Fruit fly (Drosophila melanogaster) whole organism, prepupa: Measurements from ENCODE around the gene Arfrp1.

ENCODE experiments used
- Blimp-1 ChIP-seq: fragments of 200-800 bp; sonication (Bioruptor generic); optimal IDR thresholded peaks from 3 replicates; lab custom pipeline; 2017; ENCODE audit warnings: missing biosample characterization, missing genetic modification characterization, mild to moderate bottlenecking, moderate library complexity, missing genetic modification reagents
- CG10631 ChIP-seq: fragments of 200-800 bp; sonication (Bioruptor generic); optimal IDR thresholded peaks from 2 replicates; lab custom pipeline; 2016; ENCODE audit warnings: missing biosample characterization, missing genetic modification characterization
- CG10669 ChIP-seq: fragments of 200-800 bp; sonication (Bioruptor generic); optimal IDR thresholded peaks from 3 replicates; lab custom pipeline; 2018; ENCODE audit warnings: missing biosample characterization, mild to moderate bottlenecking, missing genetic modification characterization, moderate library complexity
- CG11294 ChIP-seq: fragments of 200-800 bp; sonication (Bioruptor generic); IDR thresholded peaks from 2 replicates; pipeline ENCODE4 v1.3.6; 2022; ENCODE audit warnings: missing biosample characterization, missing genetic modification characterization
- CG11762 ChIP-seq: fragments of 200-800 bp; sonication (Bioruptor generic); optimal IDR thresholded peaks from 3 replicates; lab custom pipeline; 2016; ENCODE audit warnings: missing biosample characterization, missing genetic modification characterization; ENCODE audit not compliant: insufficient read depth
- CG15336 ChIP-seq: fragments of 200-800 bp; sonication (Bioruptor generic); IDR thresholded peaks from 2 replicates; pipeline ENCODE4 v1.3.6; 2022; ENCODE audit warnings: missing biosample characterization, missing genetic modification characterization
- CG1621 ChIP-seq: fragments of 200-800 bp; sonication (Bioruptor generic); optimal IDR thresholded peaks from 3 replicates; lab custom pipeline; 2018; ENCODE audit warnings: missing biosample characterization, mild to moderate bottlenecking, missing genetic modification characterization
- CG16779 ChIP-seq: fragments of 200-800 bp; sonication (Bioruptor generic); optimal IDR thresholded peaks from 3 replicates; lab custom pipeline; 2017; ENCODE audit warnings: missing biosample characterization, mild to moderate bottlenecking, missing genetic modification characterization
- CG3032 ChIP-seq: fragments of 200-800 bp; optimal IDR thresholded peaks from 2 replicates; lab custom pipeline; 2019; ENCODE audit warnings: missing biosample characterization, mild to moderate bottlenecking, missing genetic modification characterization, moderate library complexity
- CG31627 ChIP-seq: fragments of 200-800 bp; sonication (Bioruptor generic); optimal IDR thresholded peaks from 3 replicates; lab custom pipeline; 2016; ENCODE audit warnings: missing biosample characterization, missing genetic modification characterization
- CG32006 ChIP-seq: fragments of 200-800 bp; sonication (Bioruptor generic); optimal IDR thresholded peaks from 3 replicates; lab custom pipeline; 2017; ENCODE audit warnings: missing biosample characterization, mild to moderate bottlenecking, missing genetic modification characterization
- CG34406 ChIP-seq: fragments of 200-800 bp; sonication (Bioruptor generic); optimal IDR thresholded peaks from 3 replicates; lab custom pipeline; 2016; ENCODE audit warnings: missing biosample characterization, missing genetic modification characterization
- CG3919 ChIP-seq: fragments of 200-800 bp; sonication (Bioruptor generic); optimal IDR thresholded peaks from 3 replicates; lab custom pipeline; 2016; ENCODE audit warnings: missing biosample characterization, missing genetic modification characterization
- CG4318 ChIP-seq: fragments of 200-800 bp; sonication (Bioruptor generic); optimal IDR thresholded peaks from 3 replicates; lab custom pipeline; 2017; ENCODE audit warnings: missing biosample characterization, mild to moderate bottlenecking, missing genetic modification characterization
- CG6163 ChIP-seq: fragments of 200-800 bp; sonication (Bioruptor generic); IDR thresholded peaks from 3 replicates; pipeline ENCODE4 v1.3.6; 2022; ENCODE audit warnings: missing biosample characterization, missing genetic modification characterization
- CG6276 ChIP-seq: fragments of 200-800 bp; sonication (Bioruptor generic); optimal IDR thresholded peaks from 2 replicates; lab custom pipeline; 2017; ENCODE audit warnings: missing biosample characterization, mild to moderate bottlenecking, missing genetic modification characterization
- CG6792 ChIP-seq: fragments of 200-800 bp; sonication (Bioruptor generic); optimal IDR thresholded peaks from 3 replicates; lab custom pipeline; 2016; ENCODE audit warnings: missing biosample characterization, missing genetic modification characterization
- CG6854 ChIP-seq: fragments of 200-800 bp; sonication (Bioruptor generic); optimal IDR thresholded peaks from 2 replicates; lab custom pipeline; 2017; ENCODE audit warnings: missing biosample characterization, mild to moderate bottlenecking, missing genetic modification characterization
- CG7368 ChIP-seq: fragments of 200-800 bp; sonication (Bioruptor generic); optimal IDR thresholded peaks from 3 replicates; lab custom pipeline; 2016; ENCODE audit warnings: missing biosample characterization, missing genetic modification characterization
- CG8119 ChIP-seq: fragments of 200-800 bp; sonication (Bioruptor generic); IDR thresholded peaks from 3 replicates; pipeline ENCODE4 v1.3.6; 2022; ENCODE audit warnings: missing biosample characterization, missing genetic modification characterization
- CG8319 ChIP-seq: fragments of 200-800 bp; sonication (Bioruptor generic); optimal IDR thresholded peaks from 3 replicates; lab custom pipeline; 2016; ENCODE audit warnings: missing biosample characterization, missing genetic modification characterization
- CG8632 ChIP-seq: fragments of 200-800 bp; sonication (Bioruptor generic); optimal IDR thresholded peaks from 3 replicates; lab custom pipeline; 2016; ENCODE audit warnings: missing biosample characterization, missing genetic modification characterization
- Eip75B ChIP-seq: fragments of 200-800 bp; sonication (Bioruptor generic); optimal IDR thresholded peaks from 3 replicates; lab custom pipeline; 2016; ENCODE audit warnings: missing biosample characterization, missing genetic modification characterization
- Eip78C ChIP-seq: fragments of 200-800 bp; sonication (Bioruptor generic); peaks from one replicate; lab custom pipeline; 2016; ENCODE audit warnings: missing biosample characterization, missing genetic modification characterization
- Ets21C ChIP-seq: fragments of 200-800 bp; sonication (Bioruptor generic); optimal IDR thresholded peaks from 3 replicates; lab custom pipeline; 2016; ENCODE audit warnings: missing biosample characterization, missing genetic modification characterization
- Ets96B ChIP-seq: fragments of 200-800 bp; optimal IDR thresholded peaks from 2 replicates; lab custom pipeline; 2019; ENCODE audit warnings: missing biosample characterization, mild to moderate bottlenecking, missing genetic modification characterization, moderate library complexity
- Gug ChIP-seq: fragments of 200-800 bp; sonication (Bioruptor generic); IDR thresholded peaks from 2 replicates; pipeline ENCODE4 v1.3.6; 2022; ENCODE audit warnings: missing biosample characterization, missing genetic modification characterization
- Hr38 ChIP-seq: sonication (Bioruptor generic); optimal IDR thresholded peaks from 2 replicates; lab custom pipeline; 2016; ENCODE audit warnings: missing biosample characterization, missing genetic modification characterization
- Hr39 ChIP-seq: fragments of 200-800 bp; sonication (Bioruptor generic); optimal IDR thresholded peaks from 2 replicates; lab custom pipeline; 2016; ENCODE audit warnings: missing biosample characterization, missing genetic modification characterization
- Hr4 ChIP-seq: fragments of 200-800 bp; sonication (Bioruptor generic); optimal IDR thresholded peaks from 3 replicates; lab custom pipeline; 2016; ENCODE audit warnings: missing biosample characterization, missing genetic modification characterization
- Lpt ChIP-seq: fragments of 200-800 bp; sonication (Bioruptor generic); optimal IDR thresholded peaks from 3 replicates; lab custom pipeline; 2016; ENCODE audit warnings: missing biosample characterization, missing genetic modification characterization
- Met ChIP-seq: fragments of 200-800 bp; sonication (Bioruptor generic); optimal IDR thresholded peaks from 3 replicates; lab custom pipeline; 2016; ENCODE audit warnings: missing biosample characterization, missing genetic modification characterization
- Smox ChIP-seq: fragments of 200-800 bp; sonication (Bioruptor generic); optimal IDR thresholded peaks from 3 replicates; lab custom pipeline; 2016; ENCODE audit warnings: missing biosample characterization, missing genetic modification characterization
- Sox102F ChIP-seq: fragments of 200-800 bp; sonication (Bioruptor generic); optimal IDR thresholded peaks from 2 replicates; lab custom pipeline; 2016; ENCODE audit warnings: missing biosample characterization, mild to moderate bottlenecking, missing genetic modification characterization
- Sox14 ChIP-seq: fragments of 200-800 bp; sonication (Bioruptor generic); optimal IDR thresholded peaks from 3 replicates; lab custom pipeline; 2016; ENCODE audit warnings: missing biosample characterization, missing genetic modification characterization
- acj6 ChIP-seq: fragments of 200-800 bp; sonication (Bioruptor generic); optimal IDR thresholded peaks from 3 replicates; lab custom pipeline; 2016; ENCODE audit warnings: missing biosample characterization, missing genetic modification characterization
- cyc ChIP-seq: fragments of 200-800 bp; sonication (Bioruptor generic); optimal IDR thresholded peaks from 3 replicates; lab custom pipeline; 2016; ENCODE audit warnings: missing biosample characterization, missing genetic modification characterization
- dsx ChIP-seq: fragments of 200-800 bp; optimal IDR thresholded peaks from 3 replicates; lab custom pipeline; 2019; ENCODE audit warnings: missing biosample characterization, mild to moderate bottlenecking, missing genetic modification characterization, moderate library complexity; ENCODE audit not compliant: poor library complexity, severe bottlenecking
- eg ChIP-seq: fragments of 200-800 bp; sonication (Bioruptor generic); IDR thresholded peaks from 3 replicates; pipeline ENCODE4 v1.3.6; 2022; ENCODE audit warnings: missing biosample characterization, missing genetic modification characterization
- fd59A ChIP-seq: fragments of 200-800 bp; sonication (Bioruptor generic); optimal IDR thresholded peaks from 2 replicates; lab custom pipeline; 2017; ENCODE audit warnings: missing biosample characterization, mild to moderate bottlenecking, missing genetic modification characterization, missing genetic modification reagents
- fd85E ChIP-seq: fragments of 200-800 bp; sonication (Bioruptor generic); optimal IDR thresholded peaks from 3 replicates; lab custom pipeline; 2016; ENCODE audit warnings: missing biosample characterization, missing genetic modification characterization
- fkh ChIP-seq: fragments of 200-800 bp; sonication (Bioruptor generic); optimal IDR thresholded peaks from 3 replicates; lab custom pipeline; 2017; ENCODE audit warnings: missing biosample characterization, mild to moderate bottlenecking, missing genetic modification characterization, moderate library complexity
- lz ChIP-seq: fragments of 200-800 bp; sonication (Bioruptor generic); optimal IDR thresholded peaks from 3 replicates; lab custom pipeline; 2016; ENCODE audit warnings: missing biosample characterization, missing genetic modification characterization
- net ChIP-seq: fragments of 200-800 bp; sonication (Bioruptor generic); optimal IDR thresholded peaks from 3 replicates; lab custom pipeline; 2016; ENCODE audit warnings: missing biosample characterization, missing genetic modification characterization
- pdm3 ChIP-seq: fragments of 200-800 bp; sonication (Bioruptor generic); optimal IDR thresholded peaks from 3 replicates; lab custom pipeline; 2016; ENCODE audit warnings: missing biosample characterization, missing genetic modification characterization
- salr ChIP-seq, 2 experiments: fragments of 200-800 bp; sonication (Bioruptor generic); optimal IDR thresholded peaks; 3 replicates each; lab custom pipeline; 2016 to 2018; ENCODE audit warnings: missing biosample characterization in 2 of 2, missing genetic modification characterization in 2 of 2, mild to moderate bottlenecking in 1 of 2
- spab ChIP-seq: fragments of 200-800 bp; sonication (Bioruptor generic); optimal IDR thresholded peaks from 2 replicates; lab custom pipeline; 2017; ENCODE audit warnings: missing biosample characterization, mild to moderate bottlenecking, missing genetic modification characterization, missing genetic modification reagents
- ss ChIP-seq, 2 experiments: fragments of 200-800 bp; sonication (Bioruptor generic); optimal IDR thresholded peaks; 2 replicates in 1 of 2; 3 replicates in 1 of 2; lab custom pipeline; 2017 to 2018; ENCODE audit warnings: mild to moderate bottlenecking in 2 of 2, missing biosample characterization in 2 of 2, missing genetic modification characterization in 2 of 2, moderate library complexity in 1 of 2

The Arfrp1 gene

DNA sequence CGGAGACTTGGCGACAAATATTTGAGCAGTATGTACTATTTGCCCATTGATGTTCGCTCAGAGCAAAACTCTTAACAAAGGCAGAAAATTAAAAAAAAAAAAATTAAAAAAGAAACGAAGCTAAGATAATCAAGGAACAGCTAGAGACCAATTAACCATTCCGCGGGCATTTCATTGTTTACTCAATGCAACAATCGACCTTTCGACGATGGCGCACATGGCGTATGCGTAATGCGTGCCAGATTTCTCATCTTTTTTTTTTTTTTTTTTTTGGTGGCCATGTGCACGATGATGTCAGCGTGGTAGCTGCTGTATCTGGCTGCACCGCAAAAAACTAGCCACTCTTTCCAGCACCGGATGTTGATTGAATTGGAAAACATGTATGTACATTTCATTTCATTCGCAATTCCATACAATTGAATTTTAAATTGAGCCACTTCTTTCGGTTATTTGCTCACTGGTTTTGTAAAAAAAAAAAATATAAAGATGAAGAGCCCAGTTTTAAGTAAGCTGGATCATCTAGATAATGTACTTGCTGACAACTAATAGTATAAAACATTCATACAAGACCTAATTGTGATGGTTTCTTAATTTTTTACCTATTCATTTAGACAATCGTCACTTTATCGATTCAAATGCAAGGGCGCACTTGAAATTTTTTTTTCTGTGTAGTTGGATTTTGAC, 31.1 kb upstream of the Arfrp1 start (continued):
- peak; percentile 60 for TF ChIP-seq cyc (GFP tag; lab: Kevin White, UChicago)
- TF ChIP-seq fkh = no peak
- no peak for TF ChIP-seq dsx (GFP tag; lab: Kevin White, UChicago)
- peak; percentile 54 for TF ChIP-seq CG6792
- TF ChIP-seq spab = peak; percentile 32
- TF ChIP-seq Sox102F (GFP tag; lab: Kevin White, UChicago) = peak; percentile 59
- TF ChIP-seq Ets21C = peak; percentile 42
- peak; percentile 66 for TF ChIP-seq Smox
- TF ChIP-seq CG32006 = peak; percentile 74
- TF ChIP-seq lz = peak; percentile 70
- TF ChIP-seq CG4318 (GFP tag; lab: Kevin White, UChicago) = peak; percentile 50
- TF ChIP-seq Eip75B = peak; percentile 71
- peak; percentile 78 for TF ChIP-seq net
- TF ChIP-seq fd59A (GFP tag; lab: Kevin White, UChicago) = peak; percentile 34
- no peak for TF ChIP-seq Hr38
- TF ChIP-seq CG8632 (GFP tag; lab: Kevin White, UChicago) = peak; percentile 61
- peak; percentile 49 for TF ChIP-seq CG15336 (GFP tag; lab: Robert Waterston, UW)
- TF ChIP-seq CG3919 (GFP tag; lab: Kevin White, UChicago) = peak; percentile 75
- peak in 1 of 2 experiments; percentile 70 for TF ChIP-seq ss (GFP tag; optimal IDR thresholded peaks at IDR 0.05; lab: Kevin White, UChicago)
- TF ChIP-seq CG8319 (GFP tag; lab: Kevin White, UChicago) = peak; percentile 60
- peak; percentile 61 for TF ChIP-seq CG31627 (GFP tag; lab: Kevin White, UChicago)
- no peak for TF ChIP-seq CG6854 (GFP tag; lab: Kevin White, UChicago)
- peak in 1 of 2 experiments; percentile 76 for TF ChIP-seq salr (GFP tag; optimal IDR thresholded peaks at IDR 0.05; lab: Kevin White, UChicago)
- TF ChIP-seq Lpt (GFP tag; lab: Kevin White, UChicago) = peak; percentile 53
- peak; percentile 40 for TF ChIP-seq CG10669
- TF ChIP-seq fd85E (GFP tag; lab: Kevin White, UChicago) = no peak
- TF ChIP-seq CG6276 (GFP tag; lab: Kevin White, UChicago) = peak; percentile 58
- TF ChIP-seq Sox14 = peak; percentile 64
- TF ChIP-seq CG11762 (GFP tag; lab: Kevin White, UChicago) = peak; percentile 68
- no peak for TF ChIP-seq Ets96B
- TF ChIP-seq CG3032 (tag; lab: Kevin White, UChicago) = peak; percentile 42
- TF ChIP-seq acj6 (GFP tag; lab: Kevin White, UChicago) = peak; percentile 67
- TF ChIP-seq pdm3 (GFP tag; lab: Kevin White, UChicago) = peak; percentile 65
- peak; percentile 66 for TF ChIP-seq Hr39
- TF ChIP-seq CG10631 = peak; percentile 43
- peak; percentile 62; the same call in 2 of the 3 replicates for TF ChIP-seq CG8119 (GFP tag; lab: Robert Waterston, UW)
- TF ChIP-seq CG34406 (GFP tag; lab: Kevin White, UChicago) = peak; percentile 66
- peak; percentile 66 for TF ChIP-seq Hr4 (GFP tag; lab: Kevin White, UChicago)
- no peak; the same call in 1 of the 2 replicates for TF ChIP-seq Gug (GFP tag; lab: Robert Waterston, UW)
- TF ChIP-seq CG1621 (tag; lab: Kevin White, UChicago) = no peak
- TF ChIP-seq Blimp-1 (GFP tag; lab: Kevin White, UChicago) = peak; percentile 52

DNA sequence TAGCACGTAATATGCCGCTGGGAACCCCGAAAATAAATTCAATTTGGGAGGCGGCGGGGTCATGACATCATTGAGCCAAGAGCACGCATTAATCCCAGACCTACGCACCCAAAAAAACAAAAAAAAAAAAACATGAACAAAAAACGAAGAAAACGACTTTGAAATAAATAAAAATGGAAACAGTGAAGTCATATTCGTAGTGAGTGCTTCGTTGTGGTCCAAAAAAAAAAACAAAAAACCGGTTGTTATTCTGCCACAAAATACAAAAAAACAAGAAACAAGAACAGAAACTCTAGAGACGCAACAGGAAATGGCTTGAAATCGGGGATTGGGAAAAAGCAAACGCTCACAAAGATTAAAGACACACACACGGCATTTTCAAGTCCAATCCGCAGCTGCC, 29.3 kb upstream of the Arfrp1 start:
- TF ChIP-seq CG6163 (GFP tag; lab: Robert Waterston, UW) (peak; percentile 57; the same call in 1 of the 3 replicates), CG7368 (no peak), eg (GFP tag; lab: Robert Waterston, UW) (peak; percentile 48; the same call in 1 of the 3 replicates), Ets96B (no peak), CG16779 (tag; lab: Kevin White, UChicago) (peak; percentile 37), Eip78C (GFP tag; lab: Kevin White, UChicago) (peak; percentile 63), Gug (GFP tag; lab: Robert Waterston, UW) (no peak), ss (GFP tag; optimal IDR thresholded peaks at IDR 0.05; lab: Kevin White, UChicago) (peak; percentile 81 to 82), CG3032 (tag; lab: Kevin White, UChicago) (peak; percentile 14), CG6276 (GFP tag; lab: Kevin White, UChicago) (no peak), Sox102F (GFP tag; lab: Kevin White, UChicago) (no peak), Hr4 (GFP tag; lab: Kevin White, UChicago) (no peak), salr (GFP tag; optimal IDR thresholded peaks at IDR 0.05; lab: Kevin White, UChicago) (no peak), CG11294 (GFP tag; lab: Robert Waterston, UW) (no peak), CG1621 (tag; lab: Kevin White, UChicago) (no peak), CG11762 (GFP tag; lab: Kevin White, UChicago) (no peak), fd59A (GFP tag; lab: Kevin White, UChicago) (no peak), Met (GFP tag; lab: Kevin White, UChicago) (no peak), CG6792 (no peak), CG10631 (no peak), CG8119 (GFP tag; lab: Robert Waterston, UW) (0 out of 3 replicates have a peak, but pooled peaks have one; percentile 33), net (no peak), Lpt (GFP tag; lab: Kevin White, UChicago) (no peak)
